Worm (Caenorhabditis elegans): Measurements from ENCODE around the gene C35D10.1.

- TF ChIP-seq ref-1 (GFP tag; conservative IDR thresholded peaks at IDR 0.05) (no peak), flt-1 (GFP tag; IDR thresholded peaks at IDR 0.05) (no peak), klf-2 (GFP tag; conservative IDR thresholded peaks at IDR 0.05) (no peak), T22C8.4 (GFP tag; IDR thresholded peaks at IDR 0.05) (no peak), tab-1 (GFP tag; IDR thresholded peaks at IDR 0.05) (no peak), cog-1 (tag; optimal IDR thresholded peaks at IDR 0.05) (no peak), med-1 (GFP tag; optimal IDR thresholded peaks at IDR 0.05; ENCODE audit: insufficient read depth) (no peak), ztf-29 (GFP tag; IDR thresholded peaks at IDR 0.05) (no peak), ztf-23 (GFP tag; IDR thresholded peaks at IDR 0.05) (no peak)
Measured at ce11 chrIII:4895313-4895712, 15.8 kb downstream of the C35D10.1 start.

All from whole organism, midembryonic.